Fruit fly (Drosophila melanogaster) whole organism, prepupa: Measurements from ENCODE around the gene Axs.
A peak's percentile ranks its signal among the peaks of the same experiment; 100 is the strongest.

Experiments used
- Blimp-1 ChIP-seq: fragments of 200-800 bp; sonication (Bioruptor generic); optimal IDR thresholded peaks from 3 replicates; lab custom pipeline; 2017; ENCODE audit warnings: missing biosample characterization, missing genetic modification characterization, mild to moderate bottlenecking, moderate library complexity, missing genetic modification reagents
- CG10669 ChIP-seq: fragments of 200-800 bp; sonication (Bioruptor generic); optimal IDR thresholded peaks from 3 replicates; lab custom pipeline; 2018; ENCODE audit warnings: missing biosample characterization, mild to moderate bottlenecking, missing genetic modification characterization, moderate library complexity
- CG11762 ChIP-seq: fragments of 200-800 bp; sonication (Bioruptor generic); optimal IDR thresholded peaks from 3 replicates; lab custom pipeline; 2016; ENCODE audit warnings: missing biosample characterization, missing genetic modification characterization; ENCODE audit not compliant: insufficient read depth
- CG11902 ChIP-seq: fragments of 200-800 bp; sonication (Bioruptor generic); optimal IDR thresholded peaks from 3 replicates; lab custom pipeline; 2016; ENCODE audit warnings: missing biosample characterization, missing genetic modification characterization
- CG15336 ChIP-seq: fragments of 200-800 bp; sonication (Bioruptor generic); IDR thresholded peaks from 2 replicates; pipeline ENCODE4 v1.3.6; 2022; ENCODE audit warnings: missing biosample characterization, missing genetic modification characterization
- CG1621 ChIP-seq: fragments of 200-800 bp; sonication (Bioruptor generic); optimal IDR thresholded peaks from 3 replicates; lab custom pipeline; 2018; ENCODE audit warnings: missing biosample characterization, mild to moderate bottlenecking, missing genetic modification characterization
- CG16779 ChIP-seq: fragments of 200-800 bp; sonication (Bioruptor generic); optimal IDR thresholded peaks from 3 replicates; lab custom pipeline; 2017; ENCODE audit warnings: missing biosample characterization, mild to moderate bottlenecking, missing genetic modification characterization
- CG3032 ChIP-seq: fragments of 200-800 bp; optimal IDR thresholded peaks from 2 replicates; lab custom pipeline; 2019; ENCODE audit warnings: missing biosample characterization, mild to moderate bottlenecking, missing genetic modification characterization, moderate library complexity
- CG31627 ChIP-seq: fragments of 200-800 bp; sonication (Bioruptor generic); optimal IDR thresholded peaks from 3 replicates; lab custom pipeline; 2016; ENCODE audit warnings: missing biosample characterization, missing genetic modification characterization
- CG34406 ChIP-seq: fragments of 200-800 bp; sonication (Bioruptor generic); optimal IDR thresholded peaks from 3 replicates; lab custom pipeline; 2016; ENCODE audit warnings: missing biosample characterization, missing genetic modification characterization
- CG4318 ChIP-seq: fragments of 200-800 bp; sonication (Bioruptor generic); optimal IDR thresholded peaks from 3 replicates; lab custom pipeline; 2017; ENCODE audit warnings: missing biosample characterization, mild to moderate bottlenecking, missing genetic modification characterization
- CG6163 ChIP-seq: fragments of 200-800 bp; sonication (Bioruptor generic); IDR thresholded peaks from 3 replicates; pipeline ENCODE4 v1.3.6; 2022; ENCODE audit warnings: missing biosample characterization, missing genetic modification characterization
- CG6276 ChIP-seq: fragments of 200-800 bp; sonication (Bioruptor generic); optimal IDR thresholded peaks from 2 replicates; lab custom pipeline; 2017; ENCODE audit warnings: missing biosample characterization, mild to moderate bottlenecking, missing genetic modification characterization
- CG6792 ChIP-seq: fragments of 200-800 bp; sonication (Bioruptor generic); optimal IDR thresholded peaks from 3 replicates; lab custom pipeline; 2016; ENCODE audit warnings: missing biosample characterization, missing genetic modification characterization
- CG8119 ChIP-seq: fragments of 200-800 bp; sonication (Bioruptor generic); IDR thresholded peaks from 3 replicates; pipeline ENCODE4 v1.3.6; 2022; ENCODE audit warnings: missing biosample characterization, missing genetic modification characterization
- CG8319 ChIP-seq: fragments of 200-800 bp; sonication (Bioruptor generic); optimal IDR thresholded peaks from 3 replicates; lab custom pipeline; 2016; ENCODE audit warnings: missing biosample characterization, missing genetic modification characterization
- CG8632 ChIP-seq: fragments of 200-800 bp; sonication (Bioruptor generic); optimal IDR thresholded peaks from 3 replicates; lab custom pipeline; 2016; ENCODE audit warnings: missing biosample characterization, missing genetic modification characterization
- CG9139 ChIP-seq: fragments of 200-800 bp; sonication (Bioruptor generic); optimal IDR thresholded peaks from 3 replicates; lab custom pipeline; 2017; ENCODE audit warnings: missing biosample characterization, mild to moderate bottlenecking, missing genetic modification characterization
- Eip75B ChIP-seq: fragments of 200-800 bp; sonication (Bioruptor generic); optimal IDR thresholded peaks from 3 replicates; lab custom pipeline; 2016; ENCODE audit warnings: missing biosample characterization, missing genetic modification characterization
- Eip78C ChIP-seq: fragments of 200-800 bp; sonication (Bioruptor generic); peaks from one replicate; lab custom pipeline; 2016; ENCODE audit warnings: missing biosample characterization, missing genetic modification characterization
- Eip93F ChIP-seq: fragments of 200-800 bp; sonication (Bioruptor generic); optimal IDR thresholded peaks from 2 replicates; lab custom pipeline; 2016; ENCODE audit warnings: missing biosample characterization, mild to moderate bottlenecking, missing genetic modification characterization
- Ets96B ChIP-seq: fragments of 200-800 bp; optimal IDR thresholded peaks from 2 replicates; lab custom pipeline; 2019; ENCODE audit warnings: missing biosample characterization, mild to moderate bottlenecking, missing genetic modification characterization, moderate library complexity
- Hr38 ChIP-seq: sonication (Bioruptor generic); optimal IDR thresholded peaks from 2 replicates; lab custom pipeline; 2016; ENCODE audit warnings: missing biosample characterization, missing genetic modification characterization
- Hr4 ChIP-seq: fragments of 200-800 bp; sonication (Bioruptor generic); optimal IDR thresholded peaks from 3 replicates; lab custom pipeline; 2016; ENCODE audit warnings: missing biosample characterization, missing genetic modification characterization
- Lpt ChIP-seq: fragments of 200-800 bp; sonication (Bioruptor generic); optimal IDR thresholded peaks from 3 replicates; lab custom pipeline; 2016; ENCODE audit warnings: missing biosample characterization, missing genetic modification characterization
- Met ChIP-seq: fragments of 200-800 bp; sonication (Bioruptor generic); optimal IDR thresholded peaks from 3 replicates; lab custom pipeline; 2016; ENCODE audit warnings: missing biosample characterization, missing genetic modification characterization
- OdsH ChIP-seq: fragments of 200-800 bp; sonication (Bioruptor generic); optimal IDR thresholded peaks from 3 replicates; lab custom pipeline; 2016; ENCODE audit warnings: missing biosample characterization, missing genetic modification characterization
- Smox ChIP-seq: fragments of 200-800 bp; sonication (Bioruptor generic); optimal IDR thresholded peaks from 3 replicates; lab custom pipeline; 2016; ENCODE audit warnings: missing biosample characterization, missing genetic modification characterization
- Sox102F ChIP-seq: fragments of 200-800 bp; sonication (Bioruptor generic); optimal IDR thresholded peaks from 2 replicates; lab custom pipeline; 2016; ENCODE audit warnings: missing biosample characterization, mild to moderate bottlenecking, missing genetic modification characterization
- achi ChIP-seq: fragments of 200-800 bp; sonication (Bioruptor generic); optimal IDR thresholded peaks from 3 replicates; lab custom pipeline; 2016; ENCODE audit warnings: missing biosample characterization, missing genetic modification characterization
- cyc ChIP-seq: fragments of 200-800 bp; sonication (Bioruptor generic); optimal IDR thresholded peaks from 3 replicates; lab custom pipeline; 2016; ENCODE audit warnings: missing biosample characterization, missing genetic modification characterization
- dac ChIP-seq: fragments of 200-800 bp; sonication (Bioruptor generic); optimal IDR thresholded peaks from 2 replicates; lab custom pipeline; 2017; ENCODE audit warnings: missing biosample characterization, mild to moderate bottlenecking, missing genetic modification characterization
- dsx ChIP-seq: fragments of 200-800 bp; optimal IDR thresholded peaks from 3 replicates; lab custom pipeline; 2019; ENCODE audit warnings: missing biosample characterization, mild to moderate bottlenecking, missing genetic modification characterization, moderate library complexity; ENCODE audit not compliant: poor library complexity, severe bottlenecking
- eg ChIP-seq: fragments of 200-800 bp; sonication (Bioruptor generic); IDR thresholded peaks from 3 replicates; pipeline ENCODE4 v1.3.6; 2022; ENCODE audit warnings: missing biosample characterization, missing genetic modification characterization
- fd59A ChIP-seq: fragments of 200-800 bp; sonication (Bioruptor generic); optimal IDR thresholded peaks from 2 replicates; lab custom pipeline; 2017; ENCODE audit warnings: missing biosample characterization, mild to moderate bottlenecking, missing genetic modification characterization, missing genetic modification reagents
- fd85E ChIP-seq: fragments of 200-800 bp; sonication (Bioruptor generic); optimal IDR thresholded peaks from 3 replicates; lab custom pipeline; 2016; ENCODE audit warnings: missing biosample characterization, missing genetic modification characterization
- fkh ChIP-seq: fragments of 200-800 bp; sonication (Bioruptor generic); optimal IDR thresholded peaks from 3 replicates; lab custom pipeline; 2017; ENCODE audit warnings: missing biosample characterization, mild to moderate bottlenecking, missing genetic modification characterization, moderate library complexity
- lz ChIP-seq: fragments of 200-800 bp; sonication (Bioruptor generic); optimal IDR thresholded peaks from 3 replicates; lab custom pipeline; 2016; ENCODE audit warnings: missing biosample characterization, missing genetic modification characterization
- net ChIP-seq: fragments of 200-800 bp; sonication (Bioruptor generic); optimal IDR thresholded peaks from 3 replicates; lab custom pipeline; 2016; ENCODE audit warnings: missing biosample characterization, missing genetic modification characterization
- pdm3 ChIP-seq: fragments of 200-800 bp; sonication (Bioruptor generic); optimal IDR thresholded peaks from 3 replicates; lab custom pipeline; 2016; ENCODE audit warnings: missing biosample characterization, missing genetic modification characterization
- salr ChIP-seq, 2 experiments: fragments of 200-800 bp; sonication (Bioruptor generic); optimal IDR thresholded peaks; 3 replicates each; lab custom pipeline; 2016 to 2018; ENCODE audit warnings: missing biosample characterization in 2 of 2, missing genetic modification characterization in 2 of 2, mild to moderate bottlenecking in 1 of 2
- svp ChIP-seq: fragments of 200-800 bp; sonication (Bioruptor generic); peaks from one replicate; lab custom pipeline; 2016; ENCODE audit warnings: missing biosample characterization, missing genetic modification characterization
- topi ChIP-seq: fragments of 200-800 bp; sonication (Bioruptor generic); optimal IDR thresholded peaks from 3 replicates; lab custom pipeline; 2016; ENCODE audit warnings: missing biosample characterization, missing genetic modification characterization
- vri ChIP-seq: fragments of 200-800 bp; sonication (Bioruptor generic); optimal IDR thresholded peaks from 3 replicates; lab custom pipeline; 2016; ENCODE audit warnings: missing biosample characterization, mild to moderate bottlenecking, missing genetic modification characterization

The Axs gene

DNA sequence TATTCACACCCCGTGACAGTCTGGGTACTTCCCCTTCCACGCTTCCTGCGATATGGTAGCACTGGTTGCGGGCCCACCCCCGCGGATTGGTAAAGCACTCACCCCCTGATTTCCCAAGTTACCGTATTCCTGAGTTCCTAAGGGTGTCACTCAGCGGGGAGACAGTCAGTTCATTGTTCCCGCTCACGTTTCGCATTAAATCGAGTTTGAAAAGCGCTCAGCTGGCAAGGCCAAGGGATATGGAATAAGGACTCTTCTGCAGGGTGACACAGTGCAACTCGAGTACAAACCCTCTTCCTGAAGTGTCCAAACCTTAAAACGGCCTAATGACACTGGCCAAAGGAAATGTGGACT lies 4.4 kb upstream of the Axs start:
- TF ChIP-seq topi (no peak), cyc (no peak), CG6163 (GFP tag; lab: Robert Waterston, UW) (no peak), CG6276 (GFP tag; lab: Kevin White, UChicago) (no peak), Sox102F (GFP tag; lab: Kevin White, UChicago) (no peak), CG1621 (tag; lab: Kevin White, UChicago) (no peak), salr (GFP tag; optimal IDR thresholded peaks at IDR 0.05; lab: Kevin White, UChicago) (no peak), Met (GFP tag; lab: Kevin White, UChicago) (no peak), Ets96B (tag; lab: Kevin White, UChicago) (no peak), CG31627 (GFP tag; lab: Kevin White, UChicago) (no peak), Eip78C (GFP tag; lab: Kevin White, UChicago) (no peak), CG8632 (no peak), fd59A (GFP tag; lab: Kevin White, UChicago) (no peak), Hr38 (GFP tag; lab: Kevin White, UChicago) (no peak), CG10669 (no peak), CG11902 (GFP tag; lab: Kevin White, UChicago) (no peak), dac (GFP tag; lab: Kevin White, UChicago) (no peak), Eip75B (GFP tag; lab: Kevin White, UChicago) (no peak), lz (GFP tag; lab: Kevin White, UChicago) (no peak)

DNA sequence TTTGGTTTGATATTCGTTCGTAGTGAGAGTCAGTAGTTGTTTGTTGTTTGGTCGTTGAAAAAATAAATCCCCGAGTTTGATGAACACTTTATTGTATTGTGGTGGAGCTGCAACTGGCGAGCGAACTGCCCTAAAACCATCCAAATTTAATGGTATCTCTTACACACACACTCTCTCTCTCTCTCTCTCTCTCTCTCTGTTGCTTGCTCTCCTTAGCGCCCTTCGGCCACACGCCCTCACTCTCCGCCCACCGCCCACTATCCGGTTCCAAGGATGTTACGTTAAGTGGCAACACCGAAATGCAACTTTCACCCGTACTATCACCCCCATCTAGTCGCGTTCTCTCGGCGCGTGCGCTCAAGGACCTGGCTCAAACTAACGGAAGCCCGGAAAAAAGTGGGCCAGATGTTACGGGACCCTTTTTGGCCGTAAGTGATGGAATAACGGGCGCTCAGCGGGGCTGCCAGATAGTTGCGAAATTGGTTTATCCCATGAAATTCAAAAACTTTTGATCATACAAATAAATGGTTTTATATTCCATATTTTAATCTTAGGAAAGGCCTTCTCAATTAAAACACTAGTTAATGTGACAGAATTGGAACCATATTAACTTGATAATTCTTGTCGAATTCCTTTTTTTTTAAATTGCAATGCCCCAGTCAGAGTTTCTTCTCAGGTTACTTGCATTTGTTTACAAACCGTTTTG lies 3.9 kb upstream of the Axs start:
- TF ChIP-seq CG9139 (GFP tag; lab: Kevin White, UChicago) (no peak), CG8632 (no peak), Ets96B (tag; lab: Kevin White, UChicago) (no peak), CG4318 (no peak), Eip78C (GFP tag; lab: Kevin White, UChicago) (no peak), CG10669 (no peak)

DNA sequence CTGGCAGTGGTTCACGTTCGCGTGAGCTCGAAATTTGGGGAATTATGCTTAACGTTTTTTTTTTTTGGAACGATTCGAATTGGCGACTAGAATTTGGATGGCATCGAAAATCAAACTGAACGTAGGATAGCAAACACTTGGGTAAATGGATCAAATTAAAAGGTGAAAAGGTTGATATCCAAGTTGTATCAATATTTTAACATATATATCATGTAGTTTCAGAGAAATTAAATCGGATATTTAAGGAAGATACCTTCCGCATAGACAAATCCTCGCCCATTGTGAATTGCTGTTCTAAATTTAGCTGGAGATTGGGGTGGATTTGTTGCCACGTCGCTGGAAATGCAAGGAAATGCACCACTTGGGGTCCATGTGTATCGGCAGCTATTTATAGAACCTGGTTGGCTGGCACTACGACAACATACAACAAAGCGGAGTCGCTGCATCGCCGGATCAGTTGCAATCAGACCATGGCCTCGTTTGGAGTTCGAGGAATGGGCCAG lies 4.8 kb downstream of the Axs start, which contains the start of the genes CG13010 and sing:
Gene CG13010 (minus strand): TSS at position 101 of the 503 bp plus-strand sequence.
Gene sing (plus strand): TSS at position 453 of the 503 bp plus-strand sequence.
- TF ChIP-seq Blimp-1 (GFP tag; lab: Kevin White, UChicago) (no peak), CG34406 (no peak), cyc (no peak), Lpt (GFP tag; lab: Kevin White, UChicago) (no peak), fd85E (GFP tag; lab: Kevin White, UChicago) (no peak), lz (GFP tag; lab: Kevin White, UChicago) (no peak), CG3032 (tag; lab: Kevin White, UChicago) (no peak), CG15336 (GFP tag; lab: Robert Waterston, UW) (no peak), CG10669 (no peak), CG4318 (no peak), achi (GFP tag; lab: Kevin White, UChicago) (no peak), Eip93F (GFP tag; lab: Kevin White, UChicago) (no peak), OdsH (GFP tag; lab: Kevin White, UChicago) (no peak)
- TF ChIP-seq, all 60 proteins: peak for 0

DNA sequence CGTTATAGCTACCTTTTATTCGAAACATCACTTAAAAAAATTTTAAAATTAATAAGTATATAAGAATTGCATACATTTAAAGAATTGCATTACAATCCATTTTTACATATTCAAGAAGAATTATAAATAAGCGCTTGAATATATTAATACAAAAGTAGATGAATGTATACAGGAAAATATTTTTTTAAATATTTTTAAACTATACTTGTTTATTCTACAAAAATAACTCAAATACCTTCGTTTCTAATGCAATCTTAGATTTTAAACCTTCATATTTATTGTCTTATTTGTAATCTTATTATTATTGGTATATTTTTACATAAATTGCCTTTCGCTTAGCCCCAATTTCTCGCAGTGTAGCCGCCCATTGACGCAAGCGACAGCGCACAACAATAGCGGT lies 6.5 kb downstream of the Axs start:
- TF ChIP-seq svp (GFP tag; lab: Kevin White, UChicago) (peak; percentile 66), Smox (no peak), Hr4 (GFP tag; lab: Kevin White, UChicago) (no peak), CG6163 (GFP tag; lab: Robert Waterston, UW) (0 out of 3 replicates have a peak, but pooled peaks have one; percentile 28), vri (GFP tag; lab: Kevin White, UChicago) (no peak), CG6792 (peak; percentile 4), CG1621 (tag; lab: Kevin White, UChicago) (no peak), Met (GFP tag; lab: Kevin White, UChicago) (peak; percentile 13), cyc (no peak), net (GFP tag; lab: Kevin White, UChicago) (no peak), CG3032 (tag; lab: Kevin White, UChicago) (no peak), dsx (GFP tag; lab: Kevin White, UChicago) (peak; percentile 4), CG4318 (no peak), fkh (no peak), CG16779 (tag; lab: Kevin White, UChicago) (no peak), Sox102F (GFP tag; lab: Kevin White, UChicago) (no peak), eg (GFP tag; lab: Robert Waterston, UW) (peak; percentile 41; the same call in 1 of the 3 replicates), CG11762 (GFP tag; lab: Kevin White, UChicago) (no peak), pdm3 (no peak), CG8119 (GFP tag; lab: Robert Waterston, UW) (peak; percentile 50; the same call in 2 of the 3 replicates), OdsH (GFP tag; lab: Kevin White, UChicago) (peak; percentile 19), CG8632 (peak; percentile 30), CG8319 (GFP tag; lab: Kevin White, UChicago) (no peak), CG9139 (GFP tag; lab: Kevin White, UChicago) (no peak)
